Worm (Caenorhabditis elegans) whole organism, L1 larva: ENCODE data around the gene exos-2.
A peak's percentile ranks its signal among the peaks of the same experiment; 100 is the strongest.

Experiments
- ceh-82 ChIP-seq, 3 experiments: fragments of 150-350 bp in 1 of 3; sonication (generic microtip) in 2 of 3; optimal IDR thresholded peaks; 2 replicates each; lab custom pipeline; 2014 to 2017; ENCODE audit warnings: missing biosample characterization in 3 of 3, missing genetic modification characterization in 3 of 3
- elt-3 ChIP-seq, 6 experiments: fragments of 150-350 bp in 1 of 6; sonication (generic microtip); optimal IDR thresholded peaks; 2 replicates each; lab custom pipeline; 2017 to 2018; ENCODE audit warnings: missing biosample characterization in 6 of 6, missing genetic modification characterization in 6 of 6, inconsistent platforms in 1 of 6
- lin-14 ChIP-seq: fragments of 200-800 bp; sonication (Bioruptor generic); optimal IDR thresholded peaks from 2 replicates; lab custom pipeline; 2018; ENCODE audit warnings: mild to moderate bottlenecking, missing genetic modification characterization, moderate library complexity, missing compliant biosample characterization
- lin-35 ChIP-seq, 2 experiments: fragments of 150-350 bp; optimal IDR thresholded peaks; 2 replicates each; lab custom pipeline; 2014; ENCODE audit warnings: missing biosample characterization in 2 of 2, missing genetic modification characterization in 2 of 2, missing genetic modification reagents in 2 of 2
- lsy-2 ChIP-seq, 2 experiments: fragments of 150-350 bp; optimal IDR thresholded peaks; 2 replicates each; lab custom pipeline; 2014; ENCODE audit warnings: missing biosample characterization in 2 of 2, missing genetic modification characterization in 2 of 2
- sox-4 ChIP-seq: sonication (generic microtip); optimal IDR thresholded peaks from 2 replicates; lab custom pipeline; 2016; ENCODE audit warnings: missing genetic modification characterization, missing compliant biosample characterization
- sup-37 ChIP-seq: fragments of 200-800 bp; sonication (Bioruptor generic); optimal IDR thresholded peaks from 2 replicates; lab custom pipeline; 2018; ENCODE audit warnings: mild to moderate bottlenecking, missing genetic modification characterization, missing compliant biosample characterization

DNA sequence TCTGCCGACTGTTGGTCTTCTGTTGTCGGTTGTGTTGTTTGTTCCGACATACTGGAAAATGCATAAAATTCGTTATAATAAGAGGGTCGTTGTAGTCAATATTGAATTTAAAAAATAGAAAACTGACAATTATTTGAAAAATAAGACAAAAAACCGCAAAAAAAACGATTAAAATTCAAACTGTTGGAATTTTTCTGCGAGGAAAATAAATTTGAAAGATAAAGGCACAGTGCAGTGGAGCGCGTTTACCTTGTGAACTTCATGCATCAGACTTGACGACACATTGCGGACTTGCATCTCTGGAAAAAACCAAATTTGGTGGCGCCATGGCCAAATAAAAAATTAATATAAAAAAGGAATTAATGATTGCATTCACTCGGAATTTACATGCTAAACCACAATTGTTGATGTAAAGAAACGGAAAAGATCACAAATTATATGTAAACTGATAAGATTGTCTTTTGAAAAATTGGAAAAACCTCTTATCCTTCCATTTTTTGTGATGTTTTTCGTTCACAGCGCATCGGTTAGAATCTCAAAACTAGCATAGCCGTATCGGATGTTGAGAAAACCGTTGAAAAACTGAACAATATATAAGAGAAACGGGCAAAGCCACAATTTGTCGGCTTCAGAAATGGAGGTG is 38.7 kb upstream of the exos-2 start, which contains the start of the genes hrpf-2 and bli-6:
- TF ChIP-seq lin-14 (peak; percentile 77), ceh-82 (tag; optimal IDR thresholded peaks at IDR 0.05; lab: Kevin White, UChicago) (peak; percentile 20 to 78 (median 46)), sox-4 (tag; lab: Kevin White, UChicago) (peak; percentile 4), elt-3 (tag; optimal IDR thresholded peaks at IDR 0.05; lab: Kevin White, UChicago) (peak in 2 of 6 experiments; percentile 66 to 70), sup-37 (GFP tag; lab: Kevin White, UChicago) (no peak), lin-35 (GFP tag; optimal IDR thresholded peaks at IDR 0.05; lab: Kevin White, UChicago) (peak; percentile 85 to 91), lsy-2 (tag; optimal IDR thresholded peaks at IDR 0.05; lab: Kevin White, UChicago) (peak; percentile 83 to 91)
